3 fruit fly cellular contexts compared by ENCODE assay signal in genomic region chrX:9661491-9661890, dm6.
TF ChIP-seq lines count a peak whose summit lies in the region.

No protein-coding gene starts in this region.

- no peak for TF ChIP-seq CTCF in whole organism, embryonic (GFP tag; optimal IDR thresholded peaks at IDR 0.05; lab: Kevin White, UChicago)

TF ChIP-seq in whole organism, embryonic, 481 proteins besides CTCF, POLR2A, EP300 and RAD21:
- TF ChIP-seq grn (GFP tag; optimal IDR thresholded peaks at IDR 0.05; lab: Kevin White, UChicago) (peak; percentile 55), vnd (GFP tag; IDR thresholded peaks at IDR 0.05; lab: Robert Waterston, UW; ENCODE audit: partially characterized antibody) (peak; percentile 43; the same call in 2 of the 3 replicates), HLHmδ (GFP tag; optimal IDR thresholded peaks at IDR 0.05; lab: Kevin White, UChicago) (no peak), sug (tag; optimal IDR thresholded peaks at IDR 0.05; lab: Kevin White, UChicago) (peak; percentile 58), CG8281 (tag; optimal IDR thresholded peaks at IDR 0.05; lab: Kevin White, UChicago) (peak; percentile 27), Adf1 (GFP tag; IDR thresholded peaks at IDR 0.05; lab: Robert Waterston, UW) (no peak)

TF ChIP-seq in whole organism, prepupa, 60 proteins besides CTCF, POLR2A, EP300 and RAD21:
- TF ChIP-seq CG6792 (GFP tag; optimal IDR thresholded peaks at IDR 0.05; lab: Kevin White, UChicago) (no peak), Eip78C (GFP tag; lab: Kevin White, UChicago) (peak; percentile 3), svp (GFP tag; lab: Kevin White, UChicago) (peak; percentile 62)

TF ChIP-seq in whole organism, wandering third instar larva, 38 proteins besides CTCF, POLR2A, EP300 and RAD21:
- TF ChIP-seq HLH106 (tag; optimal IDR thresholded peaks at IDR 0.05; lab: Kevin White, UChicago) (no peak), Sp1 (GFP tag; optimal IDR thresholded peaks at IDR 0.05; lab: Kevin White, UChicago) (no peak), brk (GFP tag; optimal IDR thresholded peaks at IDR 0.05; lab: Kevin White, UChicago) (no peak), N (GFP tag; optimal IDR thresholded peaks at IDR 0.05; lab: Kevin White, UChicago) (no peak), tai (GFP tag; optimal IDR thresholded peaks at IDR 0.05; lab: Kevin White, UChicago) (no peak), lola (GFP tag; optimal IDR thresholded peaks at IDR 0.05; lab: Kevin White, UChicago) (no peak), pan (optimal IDR thresholded peaks at IDR 0.05; lab: Kevin White, UChicago) (no peak), CrebA (GFP tag; optimal IDR thresholded peaks at IDR 0.05; lab: Kevin White, UChicago; ENCODE audit: borderline replicate concordance) (no peak), h (GFP tag; optimal IDR thresholded peaks at IDR 0.05; lab: Kevin White, UChicago) (peak; percentile 6), Rel (GFP tag; optimal IDR thresholded peaks at IDR 0.05; lab: Kevin White, UChicago) (no peak), Rel (tag; optimal IDR thresholded peaks at IDR 0.05; lab: Kevin White, UChicago) (peak; percentile 52), CG9705 (GFP tag; optimal IDR thresholded peaks at IDR 0.05; lab: Kevin White, UChicago) (no peak)
